Worm (Caenorhabditis elegans) whole organism, L4 larva: Measurements from ENCODE around the gene wht-3.

Source experiments
- F26F4.8 ChIP-seq: fragments of 200-800 bp; sonication (Bioruptor generic); conservative IDR thresholded peaks from 2 replicates; pipeline ENCODE4 v1.3.6; 2022; ENCODE audit warnings: missing genetic modification characterization, missing compliant biosample characterization
- F37D6.2 ChIP-seq: sonication (generic microtip); optimal IDR thresholded peaks from 2 replicates; lab custom pipeline; 2016; ENCODE audit warnings: mild to moderate bottlenecking, missing genetic modification characterization, missing compliant biosample characterization
- F49E8.2 ChIP-seq: sonication (generic microtip); optimal IDR thresholded peaks from 2 replicates; lab custom pipeline; 2016; ENCODE audit warnings: missing compliant biosample characterization, mild to moderate bottlenecking, missing genetic modification characterization, borderline replicate concordance
- R02D3.7 ChIP-seq: fragments of 150-350 bp; sonication (generic microtip); optimal IDR thresholded peaks from 3 replicates; lab custom pipeline; 2014; ENCODE audit warnings: missing biosample characterization, missing genetic modification characterization
- T20F7.1 ChIP-seq: fragments of 200-800 bp; sonication (Bioruptor generic); optimal IDR thresholded peaks from 2 replicates; lab custom pipeline; 2018; ENCODE audit warnings: mild to moderate bottlenecking, missing genetic modification characterization, missing compliant biosample characterization
- Y105C5A.15 ChIP-seq: fragments of 200-800 bp; sonication (Bioruptor generic); IDR thresholded peaks from 2 replicates; pipeline ENCODE4 v1.3.6; 2022; ENCODE audit warnings: missing genetic modification characterization, missing compliant biosample characterization
- ZK546.5 ChIP-seq, 2 experiments: sonication (generic microtip); optimal IDR thresholded peaks; 2 replicates each; lab custom pipeline; 2017; ENCODE audit warnings: missing biosample characterization in 2 of 2, missing genetic modification characterization in 2 of 2
- ama-1 ChIP-seq: fragments of 150-350 bp; optimal IDR thresholded peaks from 2 replicates; lab custom pipeline; 2014; ENCODE audit warnings: inconsistent platforms, mixed read lengths
- attf-4 ChIP-seq: sonication (generic microtip); optimal IDR thresholded peaks from 3 replicates; lab custom pipeline; 2017; ENCODE audit warnings: missing biosample characterization, missing genetic modification characterization
- ceh-28 ChIP-seq: fragments of 150-350 bp; optimal IDR thresholded peaks from 2 replicates; lab custom pipeline; 2014; ENCODE audit warnings: missing biosample characterization, missing genetic modification reagents, missing genetic modification characterization
- ceh-62 ChIP-seq: sonication (generic microtip); optimal IDR thresholded peaks from 2 replicates; lab custom pipeline; 2017; ENCODE audit warnings: missing biosample characterization, missing genetic modification characterization
- ceh-82 ChIP-seq: sonication (generic microtip); optimal IDR thresholded peaks from 2 replicates; lab custom pipeline; 2017; ENCODE audit warnings: missing biosample characterization, missing genetic modification characterization
- daf-8 ChIP-seq: fragments of 200-800 bp; sonication (Bioruptor generic); IDR thresholded peaks from 2 replicates; pipeline ENCODE4 v1.3.6; 2022; ENCODE audit warnings: missing genetic modification characterization, missing compliant biosample characterization
- dmd-6 ChIP-seq: fragments of 200-800 bp; sonication (Bioruptor generic); IDR thresholded peaks from 2 replicates; pipeline ENCODE4 v1.3.6; 2022; ENCODE audit warnings: missing genetic modification reagents, missing genetic modification characterization, missing compliant biosample characterization
- dmd-9 ChIP-seq: fragments of 200-800 bp; sonication (Bioruptor generic); IDR thresholded peaks from 2 replicates; pipeline ENCODE4 v1.3.6; 2022; ENCODE audit warnings: missing genetic modification reagents, missing genetic modification characterization, missing compliant biosample characterization
- dpl-1 ChIP-seq: fragments of 150-350 bp; optimal IDR thresholded peaks from 2 replicates; lab custom pipeline; 2014; ENCODE audit warnings: missing biosample characterization, missing genetic modification reagents, missing genetic modification characterization
- duxl-1 ChIP-seq: sonication (generic microtip); optimal IDR thresholded peaks from 2 replicates; lab custom pipeline; 2016; ENCODE audit warnings: mild to moderate bottlenecking, missing genetic modification characterization, moderate library complexity, missing compliant biosample characterization; ENCODE audit not compliant: poor library complexity
- dve-1 ChIP-seq: sonication (generic microtip); optimal IDR thresholded peaks from 2 replicates; lab custom pipeline; 2017; ENCODE audit warnings: antibody characterized with exemption, mild to moderate bottlenecking, missing genetic modification characterization, missing compliant biosample characterization; ENCODE audit not compliant: insufficient read depth
- fkh-10 ChIP-seq: fragments of 150-350 bp; optimal IDR thresholded peaks from 2 replicates; lab custom pipeline; 2014; ENCODE audit warnings: missing biosample characterization, missing genetic modification reagents, missing genetic modification characterization
- fos-1 ChIP-seq: fragments of 150-350 bp; optimal IDR thresholded peaks from 2 replicates; lab custom pipeline; 2014; ENCODE audit warnings: missing biosample characterization, missing genetic modification characterization
- gei-8 ChIP-seq: fragments of 200-800 bp; sonication (Bioruptor generic); optimal IDR thresholded peaks from 2 replicates; lab custom pipeline; 2018; ENCODE audit warnings: mild to moderate bottlenecking, missing genetic modification characterization, missing compliant biosample characterization
- hlh-11 ChIP-seq: fragments of 200-800 bp; sonication (Bioruptor generic); optimal IDR thresholded peaks from 2 replicates; lab custom pipeline; 2018; ENCODE audit warnings: mild to moderate bottlenecking, missing genetic modification characterization, missing compliant biosample characterization
- hmg-1.1 ChIP-seq: fragments of 200-800 bp; sonication (Bioruptor generic); IDR thresholded peaks from 2 replicates; pipeline ENCODE4 v1.3.6; 2022; ENCODE audit warnings: missing genetic modification reagents, missing genetic modification characterization, missing compliant biosample characterization
- lim-7 ChIP-seq: fragments of 200-800 bp; sonication (Bioruptor generic); IDR thresholded peaks from 2 replicates; pipeline ENCODE4 v1.3.6; 2022; ENCODE audit warnings: missing genetic modification characterization, missing compliant biosample characterization
- lin-1 ChIP-seq: fragments of 200-800 bp; sonication (Bioruptor generic); IDR thresholded peaks from 2 replicates; pipeline ENCODE4 v1.3.6; 2022; ENCODE audit warnings: missing genetic modification reagents, missing genetic modification characterization, missing compliant biosample characterization
- lin-15B ChIP-seq: fragments of 150-350 bp; sonication (generic microtip); optimal IDR thresholded peaks from 3 replicates; lab custom pipeline; 2014; ENCODE audit warnings: missing biosample characterization, missing genetic modification characterization
- lin-38 ChIP-seq: fragments of 200-800 bp; sonication (Bioruptor generic); IDR thresholded peaks from 2 replicates; pipeline ENCODE4 v1.3.6; 2022; ENCODE audit warnings: missing genetic modification reagents, missing genetic modification characterization, missing compliant biosample characterization
- lin-39 ChIP-seq: fragments of 150-350 bp; optimal IDR thresholded peaks from 2 replicates; lab custom pipeline; 2014; ENCODE audit warnings: missing biosample characterization, missing genetic modification reagents, missing genetic modification characterization
- lsy-2 ChIP-seq, 2 experiments: fragments of 150-350 bp in 1 of 2; sonication (generic microtip) in 1 of 2; optimal IDR thresholded peaks; 2 replicates each; lab custom pipeline; 2014 to 2017; ENCODE audit warnings: missing biosample characterization in 2 of 2, missing genetic modification characterization in 2 of 2
- mes-2 ChIP-seq: sonication (generic microtip); optimal IDR thresholded peaks from 2 replicates; lab custom pipeline; 2016; ENCODE audit warnings: missing genotype, mild to moderate bottlenecking, missing genetic modification characterization, missing compliant biosample characterization; ENCODE audit not compliant: poor library complexity, severe bottlenecking
- nhr-10 ChIP-seq: fragments of 150-350 bp; optimal IDR thresholded peaks from 2 replicates; lab custom pipeline; 2014; ENCODE audit warnings: missing biosample characterization, missing genetic modification characterization
- nhr-11 ChIP-seq: fragments of 150-350 bp; optimal IDR thresholded peaks from 2 replicates; lab custom pipeline; 2014; ENCODE audit warnings: missing biosample characterization, missing genetic modification characterization
- nhr-111 ChIP-seq: fragments of 200-800 bp; sonication (Bioruptor generic); optimal IDR thresholded peaks from 2 replicates; lab custom pipeline; 2018; ENCODE audit warnings: mild to moderate bottlenecking, missing genetic modification characterization, missing compliant biosample characterization
- nhr-237 ChIP-seq: sonication (generic microtip); optimal IDR thresholded peaks from 2 replicates; lab custom pipeline; 2017; ENCODE audit warnings: missing biosample characterization, missing genetic modification characterization
- nhr-28 ChIP-seq: fragments of 150-350 bp; optimal IDR thresholded peaks from 2 replicates; lab custom pipeline; 2014; ENCODE audit warnings: missing biosample characterization, missing genetic modification characterization
- nhr-42 ChIP-seq: fragments of 200-800 bp; sonication (Bioruptor generic); IDR thresholded peaks from 2 replicates; pipeline ENCODE4 v1.3.6; 2022; ENCODE audit warnings: missing genetic modification characterization, missing compliant biosample characterization
- nhr-6 ChIP-seq: fragments of 150-350 bp; optimal IDR thresholded peaks from 2 replicates; lab custom pipeline; 2014; ENCODE audit warnings: missing biosample characterization, missing genetic modification characterization
- nhr-76 ChIP-seq: fragments of 150-350 bp; optimal IDR thresholded peaks from 2 replicates; lab custom pipeline; 2014; ENCODE audit warnings: missing biosample characterization, missing genetic modification characterization
- nhr-77 ChIP-seq: fragments of 150-350 bp; optimal IDR thresholded peaks from 2 replicates; lab custom pipeline; 2014; ENCODE audit warnings: missing biosample characterization, missing genetic modification characterization
- pha-4 ChIP-seq, 2 experiments: fragments of 150-350 bp in 1 of 2; fragments of 200-800 bp in 1 of 2; sonication (Bioruptor generic) in 1 of 2; IDR thresholded peaks in 1 of 2; optimal IDR thresholded peaks in 1 of 2; 2 replicates each; pipeline versions ENCODE4 v1.3.6 to Lab custom; 2014 to 2022; ENCODE audit warnings: missing genetic modification characterization in 2 of 2, missing genetic modification reagents in 2 of 2, missing biosample characterization in 1 of 2, missing compliant biosample characterization in 1 of 2
- saeg-2 ChIP-seq: fragments of 200-800 bp; sonication (Bioruptor generic); IDR thresholded peaks from 2 replicates; pipeline ENCODE4 v1.3.6; 2022; ENCODE audit warnings: missing genetic modification reagents, missing genetic modification characterization, missing compliant biosample characterization
- sdz-12 ChIP-seq: fragments of 200-800 bp; sonication (Bioruptor generic); optimal IDR thresholded peaks from 2 replicates; lab custom pipeline; 2018; ENCODE audit warnings: mild to moderate bottlenecking, missing genetic modification characterization, missing compliant biosample characterization
- set-16 ChIP-seq: fragments of 200-800 bp; sonication (Bioruptor generic); IDR thresholded peaks from 2 replicates; pipeline ENCODE4 v1.3.6; 2022; ENCODE audit warnings: missing genetic modification reagents, missing genetic modification characterization, missing compliant biosample characterization
- spr-1 ChIP-seq: sonication (generic microtip); optimal IDR thresholded peaks from 2 replicates; lab custom pipeline; 2016; ENCODE audit warnings: mild to moderate bottlenecking, missing genetic modification characterization, missing compliant biosample characterization
- tag-97 ChIP-seq: fragments of 200-800 bp; sonication (Bioruptor generic); IDR thresholded peaks from 2 replicates; pipeline ENCODE4 v1.3.6; 2022; ENCODE audit warnings: missing genetic modification characterization, missing compliant biosample characterization
- tra-1 ChIP-seq: fragments of 200-800 bp; sonication (Bioruptor generic); IDR thresholded peaks from 2 replicates; pipeline ENCODE4 v1.3.6; 2022; ENCODE audit warnings: missing genetic modification reagents, missing genetic modification characterization, missing compliant biosample characterization
- unc-130 ChIP-seq: sonication (generic microtip); optimal IDR thresholded peaks from 2 replicates; lab custom pipeline; 2016; ENCODE audit warnings: missing genetic modification reagents, missing genetic modification characterization, missing compliant biosample characterization
- unc-39 ChIP-seq: sonication (generic microtip); optimal IDR thresholded peaks from 2 replicates; lab custom pipeline; 2017; ENCODE audit warnings: missing biosample characterization, missing genetic modification characterization
- zag-1 ChIP-seq: fragments of 150-350 bp; optimal IDR thresholded peaks from 2 replicates; lab custom pipeline; 2014; ENCODE audit warnings: missing biosample characterization, missing genetic modification characterization
- zfp-2 ChIP-seq: sonication (generic microtip); optimal IDR thresholded peaks from 2 replicates; lab custom pipeline; 2016; ENCODE audit warnings: mild to moderate bottlenecking, missing genetic modification characterization, missing compliant biosample characterization
- zip-11 ChIP-seq: fragments of 200-800 bp; sonication (Bioruptor generic); IDR thresholded peaks from 2 replicates; pipeline ENCODE4 v1.3.6; 2022; ENCODE audit warnings: missing genetic modification characterization, missing compliant biosample characterization
- ztf-7 ChIP-seq: fragments of 150-350 bp; optimal IDR thresholded peaks from 2 replicates; lab custom pipeline; 2014; ENCODE audit warnings: missing biosample characterization, missing genetic modification characterization

Gene wht-3

DNA sequence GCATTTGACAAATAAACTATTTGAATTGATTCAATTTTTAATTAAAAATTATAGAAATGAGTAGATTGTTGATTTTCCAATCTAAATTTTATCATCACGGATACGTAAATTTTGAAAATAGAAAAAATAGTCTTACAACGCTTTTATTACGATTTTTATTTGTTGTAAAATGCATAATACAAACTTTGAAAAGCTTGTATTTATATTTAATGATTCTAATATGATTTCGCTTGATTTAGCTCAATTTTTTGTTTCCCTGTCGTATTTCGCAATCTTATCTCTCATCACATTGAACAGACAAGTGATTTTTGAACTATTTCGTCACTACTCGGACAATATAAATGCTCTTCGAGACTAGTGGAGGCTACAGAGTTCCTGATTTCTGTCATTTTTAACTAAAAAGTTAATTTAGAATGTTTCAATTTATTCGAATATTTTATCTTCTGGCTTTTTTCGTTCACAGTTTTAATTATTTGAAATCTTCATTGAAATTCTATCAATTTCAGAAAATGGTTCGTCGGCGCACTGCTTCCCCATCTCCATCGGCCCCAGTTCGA, at the start of gene wht-3, which contains the start of gene har-1:
TSS of gene wht-3 (minus strand) at position 51 of the 557 bp plus-strand sequence.
TSS of gene har-1 (plus strand) at position 507 of the 557 bp plus-strand sequence.
- no peak for TF ChIP-seq tra-1
- no peak for TF ChIP-seq nhr-237 (tag; lab: Kevin White, UChicago)
- TF ChIP-seq daf-8 (GFP tag; lab: Robert Waterston, UW) = no peak
- TF ChIP-seq hmg-1.1 = no peak
- no peak for TF ChIP-seq gei-8
- no peak for TF ChIP-seq fkh-10
- no peak for TF ChIP-seq zip-11
- no peak for TF ChIP-seq unc-130
- no peak for TF ChIP-seq Y105C5A.15
- peak; percentile 27 for TF ChIP-seq dve-1 (tag; lab: Kevin White, UChicago)
- TF ChIP-seq ama-1 = no peak
- TF ChIP-seq spr-1 (tag; lab: Kevin White, UChicago) = no peak
- no peak for TF ChIP-seq saeg-2
- TF ChIP-seq ceh-82 (tag; lab: Kevin White, UChicago) = no peak
- no peak for TF ChIP-seq pha-4 (GFP tag; IDR thresholded peaks at IDR 0.05; lab: Robert Waterston, UW)
- TF ChIP-seq pha-4 (tag; optimal IDR thresholded peaks at IDR 0.05; lab: Kevin White, UChicago) = no peak
- peak; percentile 52 for TF ChIP-seq nhr-11
- no peak for TF ChIP-seq lin-1 (GFP tag; lab: Robert Waterston, UW)
- peak; percentile 27 for TF ChIP-seq F49E8.2 (tag; lab: Kevin White, UChicago)
- no peak for TF ChIP-seq F26F4.8 (GFP tag; lab: Robert Waterston, UW)
- no peak for TF ChIP-seq sdz-12 (GFP tag; lab: Kevin White, UChicago)
- TF ChIP-seq tag-97 (GFP tag; lab: Robert Waterston, UW) = no peak
- TF ChIP-seq lim-7 (GFP tag; lab: Robert Waterston, UW) = no peak
- TF ChIP-seq F37D6.2 (tag; lab: Kevin White, UChicago) = no peak
- no peak for TF ChIP-seq nhr-111 (GFP tag; lab: Kevin White, UChicago)
- no peak for TF ChIP-seq ZK546.5 (tag; optimal IDR thresholded peaks at IDR 0.05; lab: Kevin White, UChicago)
- TF ChIP-seq zfp-2 (tag; lab: Kevin White, UChicago) = no peak
- TF ChIP-seq lin-39 (tag; lab: Kevin White, UChicago) = no peak
- TF ChIP-seq lsy-2 (tag; optimal IDR thresholded peaks at IDR 0.05; lab: Kevin White, UChicago) = peak in 1 of 2 experiments; percentile 57
- no peak for TF ChIP-seq dmd-9 (GFP tag; lab: Robert Waterston, UW)
- no peak for TF ChIP-seq nhr-10 (tag; lab: Kevin White, UChicago)
- no peak for TF ChIP-seq nhr-76 (tag; lab: Kevin White, UChicago)
- no peak for TF ChIP-seq unc-39 (tag; lab: Kevin White, UChicago)
- TF ChIP-seq mes-2 = no peak
- TF ChIP-seq R02D3.7 = no peak
- no peak for TF ChIP-seq dmd-6
- TF ChIP-seq fos-1 (tag; lab: Kevin White, UChicago) = no peak
- no peak for TF ChIP-seq nhr-6 (tag; lab: Kevin White, UChicago)
- no peak for TF ChIP-seq attf-4 (tag; lab: Kevin White, UChicago)
- no peak for TF ChIP-seq ztf-7 (tag; lab: Kevin White, UChicago)
- no peak for TF ChIP-seq hlh-11
- TF ChIP-seq zag-1 = no peak
- TF ChIP-seq T20F7.1 (GFP tag; lab: Kevin White, UChicago) = peak; percentile 51
- TF ChIP-seq set-16 (GFP tag; lab: Robert Waterston, UW) = no peak
- TF ChIP-seq nhr-42 (GFP tag; lab: Robert Waterston, UW) = no peak
- no peak for TF ChIP-seq ceh-62
- peak; percentile 38 for TF ChIP-seq nhr-28 (tag; lab: Kevin White, UChicago)
- no peak for TF ChIP-seq ceh-28 (tag; lab: Kevin White, UChicago)
- no peak for TF ChIP-seq dpl-1 (GFP tag; lab: Kevin White, UChicago)
- TF ChIP-seq nhr-77 (tag; lab: Kevin White, UChicago) = no peak
- no peak for TF ChIP-seq lin-38 (GFP tag; lab: Robert Waterston, UW)
- TF ChIP-seq lin-15B (tag; lab: Kevin White, UChicago) = no peak
- TF ChIP-seq duxl-1 (tag; lab: Kevin White, UChicago) = no peak
